Worm (Caenorhabditis elegans) whole organism, mixed stage, embryonic: ENCODE measurements around the gene lin-3.

Experiments used
- bed-3 ChIP-seq: fragments of 200-800 bp; sonication (Bioruptor generic); optimal IDR thresholded peaks from 3 replicates; lab custom pipeline; 2018; ENCODE audit warnings: mild to moderate bottlenecking, missing genetic modification characterization, moderate library complexity, missing compliant biosample characterization
- ceh-39 ChIP-seq: fragments of 150-350 bp; optimal IDR thresholded peaks from 2 replicates; lab custom pipeline; 2014; ENCODE audit warnings: missing biosample characterization, missing genetic modification characterization
- ceh-83 ChIP-seq: fragments of 200-800 bp; sonication (Bioruptor generic); optimal IDR thresholded peaks from 2 replicates; lab custom pipeline; 2018; ENCODE audit warnings: mild to moderate bottlenecking, missing genetic modification characterization, missing compliant biosample characterization
- elt-1 ChIP-seq: sonication (generic microtip); optimal IDR thresholded peaks from 2 replicates; lab custom pipeline; 2017; ENCODE audit warnings: missing genetic modification characterization, mild to moderate bottlenecking, missing compliant biosample characterization, antibody characterized with exemption, moderate library complexity, borderline replicate concordance; ENCODE audit not compliant: insufficient read depth
- nhr-12 ChIP-seq: fragments of 150-350 bp; optimal IDR thresholded peaks from 2 replicates; lab custom pipeline; 2014; ENCODE audit warnings: missing biosample characterization, missing genetic modification characterization
- nhr-237 ChIP-seq: fragments of 150-350 bp; optimal IDR thresholded peaks from 2 replicates; lab custom pipeline; 2014; ENCODE audit warnings: missing biosample characterization, missing genetic modification characterization
- nhr-76 ChIP-seq: sonication (generic microtip); optimal IDR thresholded peaks from 2 replicates; lab custom pipeline; 2017; ENCODE audit warnings: missing biosample characterization, missing genetic modification characterization
- unc-39 ChIP-seq: fragments of 150-350 bp; optimal IDR thresholded peaks from 2 replicates; lab custom pipeline; 2014; ENCODE audit warnings: missing biosample characterization, missing genetic modification characterization
- unc-62 ChIP-seq: fragments of 150-350 bp; optimal IDR thresholded peaks from 2 replicates; lab custom pipeline; 2014; ENCODE audit warnings: missing biosample characterization, missing genetic modification reagents, missing genetic modification characterization
- ztf-11 ChIP-seq: fragments of 150-350 bp; optimal IDR thresholded peaks from 2 replicates; lab custom pipeline; 2014; ENCODE audit warnings: missing biosample characterization, missing genetic modification characterization

DNA sequence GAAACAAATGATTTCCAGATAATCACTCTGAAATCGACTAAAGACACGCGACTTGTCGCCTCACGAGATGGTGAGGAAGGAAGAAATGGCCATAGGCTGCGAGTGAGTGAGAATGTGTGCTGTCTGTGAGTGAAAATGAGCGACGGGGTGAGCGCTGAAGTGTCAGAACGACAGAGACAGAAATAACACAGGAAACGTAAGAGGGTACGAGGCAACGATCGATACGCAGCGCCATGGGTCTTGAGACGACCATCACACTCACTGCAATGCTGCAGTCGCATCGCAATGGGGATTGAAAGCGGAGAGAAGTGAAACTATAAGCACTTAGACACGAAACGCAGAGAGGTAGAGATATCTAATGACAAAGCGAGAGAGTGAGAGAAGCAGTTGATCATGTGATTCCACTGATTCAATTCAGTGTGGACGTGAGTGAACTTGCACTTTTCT lies 28.7 kb downstream of the lin-3 start:
- TF ChIP-seq ztf-11 (tag; lab: Kevin White, UChicago) (peak; percentile 69), nhr-76 (no peak), unc-39 (tag; lab: Kevin White, UChicago) (no peak), bed-3 (GFP tag; lab: Kevin White, UChicago) (no peak), nhr-12 (tag; lab: Kevin White, UChicago) (no peak), nhr-237 (tag; lab: Kevin White, UChicago) (peak; percentile 88), elt-1 (tag; lab: Kevin White, UChicago) (no peak), ceh-83 (GFP tag; lab: Kevin White, UChicago) (no peak), unc-62 (GFP tag; lab: Kevin White, UChicago) (peak; percentile 90), ceh-39 (tag; lab: Kevin White, UChicago) (no peak)
